Worm (Caenorhabditis elegans) whole organism, young adult: ENCODE data around the gene C35A5.5.

Source experiments
- C17E4.6 ChIP-seq: fragments of 200-800 bp; sonication (Bioruptor generic); IDR thresholded peaks from 2 replicates; pipeline ENCODE4 v1.3.6; 2022; ENCODE audit warnings: missing genetic modification reagents, missing genetic modification characterization, missing compliant biosample characterization
- D2030.7 ChIP-seq: fragments of 200-800 bp; sonication (Bioruptor generic); IDR thresholded peaks from 2 replicates; pipeline ENCODE4 v1.3.6; 2022; ENCODE audit warnings: missing genetic modification reagents, missing genetic modification characterization, missing compliant biosample characterization
- F22D6.2 ChIP-seq: sonication (generic microtip); optimal IDR thresholded peaks from 2 replicates; lab custom pipeline; 2016; ENCODE audit warnings: mild to moderate bottlenecking, missing genetic modification characterization, missing compliant biosample characterization
- F55B11.4 ChIP-seq: sonication (generic microtip); optimal IDR thresholded peaks from 2 replicates; lab custom pipeline; 2016; ENCODE audit warnings: missing compliant biosample characterization, missing genetic modification characterization, borderline replicate concordance; ENCODE audit not compliant: insufficient read depth
- K11D2.4 ChIP-seq: fragments of 200-800 bp; sonication (Bioruptor generic); IDR thresholded peaks from 2 replicates; pipeline ENCODE4 v1.3.6; 2022; ENCODE audit warnings: missing genetic modification reagents, missing genetic modification characterization, missing compliant biosample characterization
- K12H6.12 ChIP-seq: fragments of 200-800 bp; sonication (Bioruptor generic); optimal IDR thresholded peaks from 2 replicates; lab custom pipeline; 2018; ENCODE audit warnings: mild to moderate bottlenecking, missing genetic modification characterization, missing compliant biosample characterization
- Y67H2A.10 ChIP-seq: fragments of 200-800 bp; sonication (Bioruptor generic); conservative IDR thresholded peaks from 2 replicates; pipeline ENCODE4 v1.3.6; 2022; ENCODE audit warnings: missing genetic modification reagents, missing genetic modification characterization, missing compliant biosample characterization
- Y79H2A.3 ChIP-seq: fragments of 200-800 bp; sonication (Bioruptor generic); conservative IDR thresholded peaks from 2 replicates; pipeline ENCODE4 v1.3.6; 2022; ENCODE audit warnings: missing genetic modification reagents, missing genetic modification characterization, missing compliant biosample characterization
- Y95B8A.8 ChIP-seq: fragments of 200-800 bp; sonication (Bioruptor generic); IDR thresholded peaks from 2 replicates; pipeline ENCODE4 v1.3.6; 2022; ENCODE audit warnings: missing genetic modification reagents, missing genetic modification characterization, missing compliant biosample characterization
- akir-1 ChIP-seq: fragments of 200-800 bp; sonication (Bioruptor generic); optimal IDR thresholded peaks from 2 replicates; lab custom pipeline; 2018; ENCODE audit warnings: mild to moderate bottlenecking, missing genetic modification characterization, moderate library complexity, missing compliant biosample characterization
- ama-1 ChIP-seq, 3 experiments: fragments of 150-350 bp in 1 of 3; sonication (generic microtip) in 2 of 3; optimal IDR thresholded peaks; 2 replicates each; lab custom pipeline; 2014 to 2018; ENCODE audit warnings: missing biosample characterization in 2 of 3, missing genetic modification characterization in 2 of 3, missing genetic modification reagents in 2 of 3
- attf-3 ChIP-seq: fragments of 200-800 bp; sonication (Bioruptor generic); conservative IDR thresholded peaks from 2 replicates; pipeline ENCODE4 v1.3.6; 2022; ENCODE audit warnings: missing genetic modification reagents, missing genetic modification characterization, missing compliant biosample characterization
- attf-5 ChIP-seq: fragments of 200-800 bp; sonication (Bioruptor generic); optimal IDR thresholded peaks from 2 replicates; lab custom pipeline; 2018; ENCODE audit warnings: mild to moderate bottlenecking, missing genetic modification characterization, missing compliant biosample characterization
- bed-2 ChIP-seq: fragments of 200-800 bp; sonication (Bioruptor generic); IDR thresholded peaks from 2 replicates; pipeline ENCODE4 v1.3.6; 2022; ENCODE audit warnings: missing genetic modification reagents, missing genetic modification characterization, missing compliant biosample characterization
- ccch-3 ChIP-seq: fragments of 200-800 bp; sonication (Bioruptor generic); optimal IDR thresholded peaks from 2 replicates; lab custom pipeline; 2018; ENCODE audit warnings: mild to moderate bottlenecking, missing genetic modification characterization, missing compliant biosample characterization
- ceh-79 ChIP-seq: sonication (generic microtip); optimal IDR thresholded peaks from 2 replicates; lab custom pipeline; 2017; ENCODE audit warnings: mild to moderate bottlenecking, missing genetic modification characterization, missing compliant biosample characterization
- ceh-91 ChIP-seq: fragments of 200-800 bp; sonication (Bioruptor generic); IDR thresholded peaks from 2 replicates; pipeline ENCODE4 v1.3.6; 2022; ENCODE audit warnings: missing genetic modification reagents, missing genetic modification characterization, missing compliant biosample characterization
- dox-1 ChIP-seq: fragments of 200-800 bp; sonication (Bioruptor generic); IDR thresholded peaks from 2 replicates; pipeline ENCODE4 v1.3.6; 2022; ENCODE audit warnings: missing genetic modification reagents, missing genetic modification characterization, missing compliant biosample characterization
- dpl-1 ChIP-seq: fragments of 150-350 bp; optimal IDR thresholded peaks from 2 replicates; lab custom pipeline; 2014; ENCODE audit warnings: missing biosample characterization, missing genetic modification reagents, missing genetic modification characterization
- egl-18 ChIP-seq: fragments of 200-800 bp; sonication (Bioruptor generic); IDR thresholded peaks from 2 replicates; pipeline ENCODE4 v1.3.6; 2022; ENCODE audit warnings: missing genetic modification reagents, missing genetic modification characterization, missing compliant biosample characterization
- egrh-3 ChIP-seq: fragments of 200-800 bp; sonication (Bioruptor generic); IDR thresholded peaks from 2 replicates; pipeline ENCODE4 v1.3.6; 2022; ENCODE audit warnings: missing genetic modification reagents, missing genetic modification characterization, missing compliant biosample characterization
- gei-17 ChIP-seq: fragments of 200-800 bp; sonication (Bioruptor generic); optimal IDR thresholded peaks from 2 replicates; lab custom pipeline; 2018; ENCODE audit warnings: mild to moderate bottlenecking, missing genetic modification characterization, missing compliant biosample characterization
- hmg-20 ChIP-seq: fragments of 200-800 bp; sonication (Bioruptor generic); IDR thresholded peaks from 2 replicates; pipeline ENCODE4 v1.3.6; 2022; ENCODE audit warnings: missing genetic modification reagents, missing genetic modification characterization, missing compliant biosample characterization
- hrde-1 ChIP-seq: sonication (generic microtip); optimal IDR thresholded peaks from 2 replicates; lab custom pipeline; 2016; ENCODE audit warnings: missing genetic modification characterization, mild to moderate bottlenecking, missing compliant biosample characterization, moderate library complexity, missing genotype, missing genetic modification reagents, borderline replicate concordance
- lag-1 ChIP-seq: fragments of 200-800 bp; sonication (Bioruptor generic); IDR thresholded peaks from 2 replicates; pipeline ENCODE4 v1.3.6; 2022; ENCODE audit warnings: missing genetic modification reagents, missing genetic modification characterization, missing compliant biosample characterization
- lin-26 ChIP-seq: fragments of 200-800 bp; sonication (Bioruptor generic); IDR thresholded peaks from 2 replicates; pipeline ENCODE4 v1.3.6; 2022; ENCODE audit warnings: missing genetic modification reagents, missing genetic modification characterization, missing compliant biosample characterization
- lin-40 ChIP-seq: sonication (generic microtip); optimal IDR thresholded peaks from 2 replicates; lab custom pipeline; 2016; ENCODE audit warnings: missing genetic modification characterization, mild to moderate bottlenecking, missing compliant biosample characterization, missing genotype, missing genetic modification reagents
- lin-54 ChIP-seq: fragments of 200-800 bp; sonication (Bioruptor generic); optimal IDR thresholded peaks from 2 replicates; lab custom pipeline; 2018; ENCODE audit warnings: mild to moderate bottlenecking, missing genetic modification characterization, missing compliant biosample characterization
- lsl-1 ChIP-seq: fragments of 200-800 bp; sonication (Bioruptor generic); optimal IDR thresholded peaks from 2 replicates; lab custom pipeline; 2018; ENCODE audit warnings: mild to moderate bottlenecking, missing genetic modification characterization, moderate library complexity, missing compliant biosample characterization
- madf-10 ChIP-seq: sonication (generic microtip); optimal IDR thresholded peaks from 2 replicates; lab custom pipeline; 2016; ENCODE audit warnings: mild to moderate bottlenecking, missing genetic modification characterization, missing compliant biosample characterization
- madf-8 ChIP-seq: fragments of 200-800 bp; sonication (Bioruptor generic); conservative IDR thresholded peaks from 2 replicates; pipeline ENCODE4 v1.3.6; 2022; ENCODE audit warnings: missing genetic modification reagents, missing genetic modification characterization, missing compliant biosample characterization
- nfya-1 ChIP-seq: sonication (generic microtip); optimal IDR thresholded peaks from 2 replicates; lab custom pipeline; 2017; ENCODE audit warnings: antibody characterized with exemption, missing compliant biosample characterization, missing genetic modification characterization, borderline replicate concordance; ENCODE audit not compliant: insufficient read depth
- nfya-2 ChIP-seq: fragments of 200-800 bp; sonication (Bioruptor generic); IDR thresholded peaks from 2 replicates; pipeline ENCODE4 v1.3.6; 2022; ENCODE audit warnings: missing genetic modification reagents, missing genetic modification characterization, missing compliant biosample characterization
- nfyb-1 ChIP-seq: fragments of 200-800 bp; sonication (Bioruptor generic); IDR thresholded peaks from 2 replicates; pipeline ENCODE4 v1.3.6; 2022; ENCODE audit warnings: missing genetic modification reagents, missing genetic modification characterization, missing compliant biosample characterization
- nhr-120 ChIP-seq: fragments of 200-800 bp; sonication (Bioruptor generic); IDR thresholded peaks from 2 replicates; pipeline ENCODE4 v1.3.6; 2022; ENCODE audit warnings: missing genetic modification characterization, missing compliant biosample characterization
- rcor-1 ChIP-seq: fragments of 200-800 bp; sonication (Bioruptor generic); IDR thresholded peaks from 2 replicates; pipeline ENCODE4 v1.3.6; 2022; ENCODE audit warnings: missing genetic modification reagents, missing genetic modification characterization, missing compliant biosample characterization
- snpc-1.1 ChIP-seq: sonication (generic microtip); optimal IDR thresholded peaks from 2 replicates; lab custom pipeline; 2017; ENCODE audit warnings: missing genetic modification characterization, mild to moderate bottlenecking, missing compliant biosample characterization, antibody characterized with exemption, moderate library complexity, missing genotype, missing genetic modification reagents; ENCODE audit not compliant: insufficient read depth
- snpc-4 ChIP-seq, 5 experiments: fragments of 150-350 bp in 1 of 5; sonication (generic microtip) in 4 of 5; optimal IDR thresholded peaks; 2 replicates each; lab custom pipeline; 2014 to 2018; ENCODE audit warnings: missing genetic modification characterization in 5 of 5, missing biosample characterization in 3 of 5, antibody characterized with exemption in 2 of 5, mild to moderate bottlenecking in 2 of 5, missing compliant biosample characterization in 2 of 5, missing genotype in 2 of 5, moderate library complexity in 2 of 5, missing genetic modification reagents in 1 of 5
- tbx-9 ChIP-seq: sonication (generic microtip); optimal IDR thresholded peaks from 2 replicates; lab custom pipeline; 2016; ENCODE audit warnings: borderline replicate concordance, missing genetic modification characterization, inconsistent platforms, missing compliant biosample characterization
- unc-130 ChIP-seq: sonication (generic microtip); optimal IDR thresholded peaks from 2 replicates; lab custom pipeline; 2016; ENCODE audit warnings: missing genetic modification reagents, missing genetic modification characterization, missing compliant biosample characterization
- unc-62 ChIP-seq: fragments of 150-350 bp; optimal IDR thresholded peaks from 2 replicates; lab custom pipeline; 2014; ENCODE audit warnings: missing biosample characterization, missing genetic modification reagents, missing genetic modification characterization
- ztf-25 ChIP-seq: fragments of 200-800 bp; sonication (Bioruptor generic); IDR thresholded peaks from 2 replicates; pipeline ENCODE4 v1.3.6; 2022; ENCODE audit warnings: missing genetic modification reagents, missing genetic modification characterization, missing compliant biosample characterization
- ztf-6 ChIP-seq: fragments of 200-800 bp; sonication (Bioruptor generic); IDR thresholded peaks from 2 replicates; pipeline ENCODE4 v1.3.6; 2022; ENCODE audit warnings: missing genetic modification reagents, missing genetic modification characterization, missing compliant biosample characterization

Gene C35A5.5

DNA sequence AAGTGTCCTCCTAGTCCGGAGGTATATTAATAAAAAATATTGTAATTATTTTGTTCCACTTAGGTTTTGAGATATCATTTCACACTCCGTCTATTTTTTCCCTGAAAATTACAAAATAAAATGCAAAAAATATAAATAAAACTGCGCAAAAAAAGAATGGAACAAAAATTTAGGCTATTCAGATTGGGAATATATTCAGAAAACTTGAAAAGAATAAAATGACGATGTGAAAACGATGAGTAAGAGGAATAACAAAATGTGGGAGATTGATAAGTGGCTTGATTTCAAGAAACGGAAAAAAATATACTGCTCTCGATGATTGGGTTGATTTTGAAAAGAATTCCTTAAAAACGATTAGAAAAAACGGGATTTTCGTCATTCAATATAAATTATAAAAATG lies 8.6 kb downstream of the C35A5.5 start, which contains the start of gene dmsr-8:
Gene dmsr-8 (minus strand): TSS at position 101 of the 400 bp plus-strand sequence.
- TF ChIP-seq akir-1 (GFP tag; lab: Kevin White, UChicago) (no peak), snpc-1.1 (no peak), F22D6.2 (tag; lab: Kevin White, UChicago) (no peak), unc-62 (no peak), hmg-20 (no peak), lin-54 (GFP tag; lab: Kevin White, UChicago) (no peak), Y79H2A.3 (no peak), egrh-3 (GFP tag; lab: Robert Waterston, UW) (no peak), ceh-79 (tag; lab: Kevin White, UChicago) (no peak), D2030.7 (no peak)

ce11 chrV:10516702-10517101 lies 11.0 kb downstream of the C35A5.5 start:
- no peak for TF ChIP-seq egrh-3 (GFP tag; lab: Robert Waterston, UW)

DNA sequence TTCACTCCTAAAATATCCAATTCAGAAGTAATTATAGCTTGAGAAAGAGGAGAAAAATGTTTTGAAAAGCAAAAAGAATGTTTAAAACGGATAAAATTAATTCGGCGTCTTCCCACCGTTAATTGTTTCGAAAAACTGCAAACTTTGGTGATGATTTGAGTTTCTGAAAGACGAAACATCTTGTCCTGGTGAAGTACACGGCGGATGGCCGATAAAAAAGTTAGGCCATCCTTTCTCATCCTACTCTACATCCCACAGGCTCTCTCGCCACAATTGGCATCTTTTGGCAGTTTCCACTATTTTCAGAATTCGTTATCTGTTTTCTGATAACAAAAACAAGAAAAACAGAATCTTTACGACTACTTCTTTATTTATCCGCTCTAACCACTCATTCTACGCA lies 20.2 kb downstream of the C35A5.5 start, which contains the start of the genes C35A5.8 and hda-11:
Gene C35A5.8 (minus strand): TSS at position 7 of the 400 bp plus-strand sequence.
Gene hda-11 (plus strand): TSS at position 283 of the 400 bp plus-strand sequence.
- 0 out of 2 replicates have a peak, but pooled peaks have one; percentile 12 for TF ChIP-seq madf-8 (GFP tag; lab: Robert Waterston, UW)
- TF ChIP-seq akir-1 (GFP tag; lab: Kevin White, UChicago), result no peak
- no peak for TF ChIP-seq nfya-1 (tag; lab: Kevin White, UChicago)
- no peak for TF ChIP-seq nfya-2
- TF ChIP-seq lin-26, result no peak
- no peak for TF ChIP-seq dpl-1 (GFP tag; lab: Kevin White, UChicago)
- 0 out of 2 replicates have a peak, but pooled peaks have one; percentile 7 for TF ChIP-seq hmg-20
- no peak for TF ChIP-seq lag-1 (GFP tag; lab: Robert Waterston, UW)
- peak; percentile 38 for TF ChIP-seq K12H6.12 (tag; lab: Kevin White, UChicago)
- no peak for TF ChIP-seq F55B11.4 (tag; lab: Kevin White, UChicago)
- peak; percentile 43 for TF ChIP-seq ccch-3
- no peak for TF ChIP-seq ztf-6 (GFP tag; lab: Robert Waterston, UW)
- TF ChIP-seq unc-130 (GFP tag; lab: Kevin White, UChicago), result peak; percentile 78
- no peak for TF ChIP-seq hrde-1 (tag; lab: Kevin White, UChicago)
- TF ChIP-seq tbx-9 (tag; lab: Kevin White, UChicago), result no peak
- no peak for TF ChIP-seq Y67H2A.10 (GFP tag; lab: Robert Waterston, UW)
- no peak for TF ChIP-seq attf-3 (GFP tag; lab: Robert Waterston, UW)
- no peak for TF ChIP-seq Y95B8A.8 (GFP tag; lab: Robert Waterston, UW)
- TF ChIP-seq C17E4.6 (GFP tag; lab: Robert Waterston, UW), result no peak
- TF ChIP-seq attf-5, result no peak
- TF ChIP-seq dox-1 (GFP tag; lab: Robert Waterston, UW), result peak; percentile 82
- no peak for TF ChIP-seq unc-62
- peak; percentile 46 for TF ChIP-seq lsl-1 (GFP tag; lab: Kevin White, UChicago)
- peak; percentile 57 for TF ChIP-seq lin-40
- peak; percentile 54; the same call in 1 of the 2 replicates for TF ChIP-seq bed-2 (GFP tag; lab: Robert Waterston, UW)
- TF ChIP-seq ztf-25, result no peak
- peak; percentile 60 for TF ChIP-seq ceh-79 (tag; lab: Kevin White, UChicago)
- no peak for TF ChIP-seq nfyb-1 (GFP tag; lab: Robert Waterston, UW)
- peak; percentile 86 for TF ChIP-seq rcor-1 (GFP tag; lab: Robert Waterston, UW)
- no peak for TF ChIP-seq nhr-120 (GFP tag; lab: Robert Waterston, UW)
- no peak for TF ChIP-seq madf-10
- no peak for TF ChIP-seq ama-1 (optimal IDR thresholded peaks at IDR 0.05; lab: Kevin White, UChicago)
- TF ChIP-seq ama-1 (GFP tag; optimal IDR thresholded peaks at IDR 0.05; lab: Kevin White, UChicago), result no peak
- peak; percentile 73 for TF ChIP-seq K11D2.4 (GFP tag; lab: Robert Waterston, UW)
- TF ChIP-seq snpc-4 (GFP tag; optimal IDR thresholded peaks at IDR 0.05; lab: Kevin White, UChicago), result peak; percentile 43
- TF ChIP-seq snpc-4 (tag; optimal IDR thresholded peaks at IDR 0.05; lab: Kevin White, UChicago), result peak in 2 of 4 experiments; percentile 37 to 57
- no peak for TF ChIP-seq egl-18
- TF ChIP-seq gei-17 (GFP tag; lab: Kevin White, UChicago), result no peak
- peak; percentile 11; the same call in 1 of the 2 replicates for TF ChIP-seq ceh-91 (GFP tag; lab: Robert Waterston, UW)
